Fruit fly (Drosophila melanogaster): Measurements from ENCODE around the gene CG17159.

The CG17159 gene

dm6 chrX:23097250-23097649 lies 4.8 kb upstream of the CG17159 start:
- peak; percentile 34 for TF ChIP-seq svp (GFP tag)
- TF ChIP-seq eg (GFP tag; IDR thresholded peaks at IDR 0.05), result no peak

dm6 chrX:23096818-23097129 lies 4.3 kb upstream of the CG17159 start:
- TF ChIP-seq esn (GFP tag; optimal IDR thresholded peaks at IDR 0.05), result no peak
- no peak for TF ChIP-seq CG9139 (GFP tag; optimal IDR thresholded peaks at IDR 0.05)
- no peak for TF ChIP-seq Sox14 (GFP tag; optimal IDR thresholded peaks at IDR 0.05)
- TF ChIP-seq ss (GFP tag; optimal IDR thresholded peaks at IDR 0.05), result no peak
- no peak for TF ChIP-seq topi (GFP tag; optimal IDR thresholded peaks at IDR 0.05)
- TF ChIP-seq eg (GFP tag; IDR thresholded peaks at IDR 0.05), result no peak
- no peak for TF ChIP-seq CG31627 (GFP tag; optimal IDR thresholded peaks at IDR 0.05)
- no peak for TF ChIP-seq dac (GFP tag; optimal IDR thresholded peaks at IDR 0.05)
- TF ChIP-seq Eip78C (GFP tag), result peak; percentile 56
- TF ChIP-seq CG6276 (GFP tag; optimal IDR thresholded peaks at IDR 0.05), result no peak
- TF ChIP-seq acj6 (GFP tag; optimal IDR thresholded peaks at IDR 0.05), result no peak
- peak in 1 of 2 experiments; percentile 39 for TF ChIP-seq salr (GFP tag; optimal IDR thresholded peaks at IDR 0.05)
- no peak for TF ChIP-seq CG11902 (GFP tag; optimal IDR thresholded peaks at IDR 0.05)
- no peak for TF ChIP-seq fd59A (GFP tag; optimal IDR thresholded peaks at IDR 0.05)
- TF ChIP-seq Gug (GFP tag; IDR thresholded peaks at IDR 0.05), result no peak
- no peak for TF ChIP-seq CG6163 (GFP tag; IDR thresholded peaks at IDR 0.05)
- no peak for TF ChIP-seq Ets96B (tag; optimal IDR thresholded peaks at IDR 0.05)
- no peak for TF ChIP-seq CG11294 (GFP tag; IDR thresholded peaks at IDR 0.05)
- no peak for TF ChIP-seq vri (GFP tag; optimal IDR thresholded peaks at IDR 0.05)
- no peak for TF ChIP-seq pdm3 (GFP tag; optimal IDR thresholded peaks at IDR 0.05)
- no peak for TF ChIP-seq Lpt (GFP tag; optimal IDR thresholded peaks at IDR 0.05)
- no peak for TF ChIP-seq CG6808 (GFP tag; optimal IDR thresholded peaks at IDR 0.05)
- no peak for TF ChIP-seq Sox102F (GFP tag; optimal IDR thresholded peaks at IDR 0.05)
- no peak for TF ChIP-seq CG8119 (GFP tag; IDR thresholded peaks at IDR 0.05)
- TF ChIP-seq Blimp-1 (GFP tag; optimal IDR thresholded peaks at IDR 0.05), result no peak
- TF ChIP-seq CG1621 (tag; optimal IDR thresholded peaks at IDR 0.05), result no peak
- no peak for TF ChIP-seq CG3032 (tag; optimal IDR thresholded peaks at IDR 0.05)
- TF ChIP-seq OdsH (GFP tag; optimal IDR thresholded peaks at IDR 0.05), result no peak
- no peak for TF ChIP-seq Met (GFP tag; optimal IDR thresholded peaks at IDR 0.05)
- TF ChIP-seq CG3919 (GFP tag; optimal IDR thresholded peaks at IDR 0.05), result no peak
- TF ChIP-seq spab (GFP tag; optimal IDR thresholded peaks at IDR 0.05), result no peak
- no peak for TF ChIP-seq Smox (GFP tag; optimal IDR thresholded peaks at IDR 0.05)
- peak; percentile 74 for TF ChIP-seq svp (GFP tag)
- TF ChIP-seq Hr39 (GFP tag; optimal IDR thresholded peaks at IDR 0.05), result peak; percentile 10

- no peak for TF ChIP-seq salr (GFP tag; optimal IDR thresholded peaks at IDR 0.05)
- no peak for TF ChIP-seq Blimp-1 (GFP tag; optimal IDR thresholded peaks at IDR 0.05)
- TF ChIP-seq CG6808 (GFP tag; optimal IDR thresholded peaks at IDR 0.05), result no peak
- TF ChIP-seq Sox102F (GFP tag; optimal IDR thresholded peaks at IDR 0.05), result no peak
- no peak for TF ChIP-seq Sox14 (GFP tag; optimal IDR thresholded peaks at IDR 0.05)
- TF ChIP-seq CG10669 (GFP tag; optimal IDR thresholded peaks at IDR 0.05), result no peak
- TF ChIP-seq CG31627 (GFP tag; optimal IDR thresholded peaks at IDR 0.05), result no peak
- TF ChIP-seq Eip93F (GFP tag; optimal IDR thresholded peaks at IDR 0.05), result no peak
- no peak for TF ChIP-seq ss (GFP tag; optimal IDR thresholded peaks at IDR 0.05)
- TF ChIP-seq CG11902 (GFP tag; optimal IDR thresholded peaks at IDR 0.05), result no peak
- no peak for TF ChIP-seq OdsH (GFP tag; optimal IDR thresholded peaks at IDR 0.05)
- peak; percentile 60 for TF ChIP-seq achi (GFP tag; optimal IDR thresholded peaks at IDR 0.05)
- TF ChIP-seq fkh (GFP tag; optimal IDR thresholded peaks at IDR 0.05), result peak; percentile 34
- TF ChIP-seq dac (GFP tag; optimal IDR thresholded peaks at IDR 0.05), result no peak
- peak; percentile 63 for TF ChIP-seq Eip78C (GFP tag)
- TF ChIP-seq lz (GFP tag; optimal IDR thresholded peaks at IDR 0.05), result no peak
- peak; percentile 56 for TF ChIP-seq vri (GFP tag; optimal IDR thresholded peaks at IDR 0.05)
Observed at dm6 chrX:23096117-23096817, 3.8 kb upstream of the CG17159 start, which contains the start of gene CG17162. Gene CG17162 (minus strand): TSS chrX:23096735.

Measured in whole organism, prepupa.